Fruit fly (Drosophila melanogaster): ENCODE measurements around the gene Hus1-like.

Hus1-like gene

DNA sequence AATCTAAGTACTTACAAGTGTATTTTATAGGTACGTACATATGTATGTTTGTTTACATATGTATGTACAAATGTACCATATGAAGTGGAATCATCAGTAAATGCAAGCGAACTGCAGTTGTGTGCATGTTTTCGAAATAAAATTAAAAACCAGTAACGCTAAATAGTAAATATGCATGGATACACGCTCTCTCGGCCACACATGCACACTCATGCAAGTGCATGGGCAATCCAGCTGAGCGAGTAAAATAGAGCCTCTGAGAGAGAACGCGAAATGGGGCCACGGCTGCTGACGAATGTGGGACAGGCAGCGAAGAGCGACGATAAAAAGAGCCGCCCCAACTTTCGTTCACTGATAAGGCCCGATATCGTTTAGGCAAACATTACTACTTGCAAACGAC, 4.3 kb downstream of the Hus1-like start:
- TF ChIP-seq br (GFP tag; optimal IDR thresholded peaks at IDR 0.05), result no peak
- peak; percentile 25 to 30 for TF ChIP-seq dl (GFP tag; optimal IDR thresholded peaks at IDR 0.05; ENCODE audit: insufficient read depth in 1 of 2, partially characterized antibody in 2 of 2)
- no peak for TF ChIP-seq ey (GFP tag; optimal IDR thresholded peaks at IDR 0.05)
- peak; percentile 50 for TF ChIP-seq Dif (GFP tag; optimal IDR thresholded peaks at IDR 0.05; ENCODE audit: partially characterized antibody)
- no peak for TF ChIP-seq Jra (GFP tag; optimal IDR thresholded peaks at IDR 0.05)
- no peak for TF ChIP-seq sage (GFP tag; optimal IDR thresholded peaks at IDR 0.05)
- TF ChIP-seq usp (GFP tag; optimal IDR thresholded peaks at IDR 0.05), result no peak
- no peak for TF ChIP-seq lola (GFP tag; optimal IDR thresholded peaks at IDR 0.05)

DNA sequence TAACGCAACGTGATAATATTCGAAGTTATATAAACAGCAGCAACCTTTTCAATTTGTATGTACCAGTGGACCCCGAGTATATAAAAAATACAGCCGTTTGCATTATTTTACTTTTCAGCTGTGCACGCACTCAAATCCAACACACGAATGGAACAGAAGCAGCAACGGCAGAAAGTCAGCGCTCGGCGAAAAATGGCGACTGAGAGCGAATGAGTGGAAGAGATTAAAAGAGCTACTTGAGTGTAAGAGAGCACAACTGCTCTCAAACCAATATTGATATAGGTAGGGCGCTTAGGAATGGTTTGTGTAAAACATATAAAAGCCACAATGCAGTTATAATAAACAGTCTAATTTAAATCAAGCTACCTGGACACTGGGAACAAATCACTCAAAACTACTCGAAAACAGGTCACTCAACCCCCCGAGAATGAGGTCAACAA, 5.6 kb downstream of the Hus1-like start:
- TF ChIP-seq Mio (GFP tag; optimal IDR thresholded peaks at IDR 0.05) (no peak), Hnf4 (GFP tag; optimal IDR thresholded peaks at IDR 0.05) (peak; percentile 18), N (GFP tag; optimal IDR thresholded peaks at IDR 0.05) (no peak), woc (GFP tag; optimal IDR thresholded peaks at IDR 0.05) (no peak), Vsx2 (GFP tag; optimal IDR thresholded peaks at IDR 0.05; ENCODE audit: partially characterized antibody) (peak; percentile 22), Hr83 (GFP tag; optimal IDR thresholded peaks at IDR 0.05; ENCODE audit: poor library complexity, severe bottlenecking) (peak; percentile 80), CG32264 (GFP tag; optimal IDR thresholded peaks at IDR 0.05) (peak; percentile 19), dsf (GFP tag; optimal IDR thresholded peaks at IDR 0.05; ENCODE audit: borderline replicate concordance) (peak; percentile 49), Dfd (GFP tag; optimal IDR thresholded peaks at IDR 0.05) (no peak), HLH106 (tag; optimal IDR thresholded peaks at IDR 0.05) (no peak), h (GFP tag; optimal IDR thresholded peaks at IDR 0.05) (peak; percentile 74), GATAd (GFP tag; optimal IDR thresholded peaks at IDR 0.05) (no peak), pan (optimal IDR thresholded peaks at IDR 0.05) (no peak), Hr78 (GFP tag; optimal IDR thresholded peaks at IDR 0.05) (no peak), dl (GFP tag; optimal IDR thresholded peaks at IDR 0.05; ENCODE audit: insufficient read depth in 1 of 2, partially characterized antibody in 2 of 2) (peak; percentile 76 to 80), foxo (GFP tag; optimal IDR thresholded peaks at IDR 0.05) (peak; percentile 12 to 63), OdsH (GFP tag; optimal IDR thresholded peaks at IDR 0.05) (peak; percentile 42), Dif (GFP tag; optimal IDR thresholded peaks at IDR 0.05; ENCODE audit: partially characterized antibody) (peak; percentile 89), Sp1 (GFP tag; optimal IDR thresholded peaks at IDR 0.05) (peak; percentile 66), jim (GFP tag; optimal IDR thresholded peaks at IDR 0.05) (no peak), CrebA (GFP tag; optimal IDR thresholded peaks at IDR 0.05; ENCODE audit: borderline replicate concordance) (peak; percentile 36), usp (GFP tag; optimal IDR thresholded peaks at IDR 0.05) (no peak), psq (GFP tag; optimal IDR thresholded peaks at IDR 0.05) (peak; percentile 69), sv (GFP tag; optimal IDR thresholded peaks at IDR 0.05) (peak; percentile 42), Abd-B (GFP tag; optimal IDR thresholded peaks at IDR 0.05) (no peak), br (GFP tag; optimal IDR thresholded peaks at IDR 0.05) (peak; percentile 4), tai (GFP tag; optimal IDR thresholded peaks at IDR 0.05) (peak; percentile 59), fru (GFP tag; optimal IDR thresholded peaks at IDR 0.05) (peak; percentile 10), ey (GFP tag; optimal IDR thresholded peaks at IDR 0.05) (peak; percentile 7), Myc (optimal IDR thresholded peaks at IDR 0.05) (no peak), lola (GFP tag; optimal IDR thresholded peaks at IDR 0.05) (no peak), brk (GFP tag; optimal IDR thresholded peaks at IDR 0.05) (no peak), CG9705 (GFP tag; optimal IDR thresholded peaks at IDR 0.05) (no peak), Jra (GFP tag; optimal IDR thresholded peaks at IDR 0.05) (no peak), rgr (GFP tag; optimal IDR thresholded peaks at IDR 0.05) (peak; percentile 42), sage (GFP tag; optimal IDR thresholded peaks at IDR 0.05) (peak; percentile 66), Rel (GFP tag; optimal IDR thresholded peaks at IDR 0.05) (no peak), Rel (tag; optimal IDR thresholded peaks at IDR 0.05) (peak; percentile 43)
